Worm (Caenorhabditis elegans) whole organism, L4/young adult: ENCODE measurements around the gene T26H5.10.

Experiments
- W03F9.2 ChIP-seq: fragments of 150-350 bp; optimal IDR thresholded peaks from 2 replicates; lab custom pipeline; 2014; ENCODE audit warnings: missing biosample characterization, missing genetic modification characterization
- dao-5 ChIP-seq: sonication (generic microtip); optimal IDR thresholded peaks from 2 replicates; lab custom pipeline; 2016; ENCODE audit warnings: missing genotype, missing genetic modification characterization, moderate library complexity, missing compliant biosample characterization
- him-1 ChIP-seq: sonication (generic microtip); optimal IDR thresholded peaks from 2 replicates; lab custom pipeline; 2016; ENCODE audit warnings: missing genotype, missing genetic modification reagents, missing genetic modification characterization, missing compliant biosample characterization

T26H5.10 gene

DNA sequence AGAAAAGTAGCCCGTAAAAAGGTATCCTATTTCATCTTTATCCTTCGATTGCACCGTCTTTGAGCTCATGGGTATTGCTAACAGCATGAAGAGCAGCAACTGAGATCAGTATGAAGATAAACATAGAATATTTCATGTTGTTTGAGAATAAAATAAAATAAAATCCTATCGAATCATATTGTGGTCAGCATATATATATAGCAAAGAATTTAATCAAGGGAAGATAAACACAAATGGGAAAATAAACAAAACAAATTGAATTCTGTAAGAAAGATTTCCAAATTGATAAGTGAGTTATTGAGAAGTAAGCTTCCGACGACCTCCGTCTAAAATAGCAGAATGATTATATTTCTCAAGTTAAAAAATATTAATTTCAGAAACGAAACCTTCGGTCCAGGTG, at the start of gene T26H5.10:
TSS of gene T26H5.10 (minus strand) at position 101 of the 400 bp plus-strand sequence.
- TF ChIP-seq dao-5 (tag; lab: Kevin White, UChicago) = no peak
- TF ChIP-seq W03F9.2 (tag; lab: Kevin White, UChicago) = no peak
- TF ChIP-seq him-1 (tag; lab: Kevin White, UChicago) = no peak

DNA sequence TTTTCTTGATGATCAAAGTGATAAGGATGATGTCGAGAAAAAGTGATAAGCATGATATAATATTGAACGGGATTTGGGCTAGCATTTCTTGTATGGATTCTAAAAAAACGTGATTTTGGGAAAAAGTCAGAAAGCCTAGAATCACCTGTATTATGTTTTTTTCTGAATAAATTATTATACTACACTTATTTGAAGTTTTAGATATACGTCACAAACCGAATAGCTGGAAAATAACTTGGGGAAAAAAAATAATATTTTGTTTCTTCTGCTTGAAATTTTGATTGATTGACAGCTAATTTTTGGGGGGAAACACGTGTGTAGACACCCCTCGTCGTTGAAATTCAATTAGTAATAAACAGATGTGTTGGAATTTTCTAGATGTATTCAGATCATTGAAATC, 48.9 kb upstream of the T26H5.10 start, which contains the start of gene str-264:
TSS of gene str-264 (minus strand) at position 101 of the 400 bp plus-strand sequence.
- TF ChIP-seq W03F9.2 (tag; lab: Kevin White, UChicago) (no peak), dao-5 (tag; lab: Kevin White, UChicago) (no peak), him-1 (tag; lab: Kevin White, UChicago) (no peak)

DNA sequence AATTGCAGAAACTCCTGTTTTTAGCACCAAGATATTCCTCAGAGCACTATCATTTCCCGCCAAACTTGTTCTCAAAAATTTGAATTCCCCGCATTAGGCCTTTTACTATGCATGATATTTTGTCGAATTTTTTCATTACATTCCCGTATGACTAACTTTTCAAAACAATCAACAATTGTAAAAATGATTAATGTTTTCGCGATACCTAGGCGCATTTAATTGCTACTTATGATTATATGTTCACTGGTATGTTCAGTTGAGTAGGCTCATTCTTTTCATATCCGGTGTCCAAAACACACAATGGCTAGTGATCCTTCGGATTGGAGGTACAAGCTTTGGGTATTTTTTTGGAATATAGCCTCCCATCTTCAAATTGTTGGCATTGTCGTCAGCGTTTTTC, 44.2 kb upstream of the T26H5.10 start, which contains the start of gene srw-21:
TSS of gene srw-21 (plus strand) at position 301 of the 400 bp plus-strand sequence.
- no peak for TF ChIP-seq him-1 (tag; lab: Kevin White, UChicago)
- no peak for TF ChIP-seq dao-5 (tag; lab: Kevin White, UChicago)
- TF ChIP-seq W03F9.2 (tag; lab: Kevin White, UChicago) = no peak

DNA sequence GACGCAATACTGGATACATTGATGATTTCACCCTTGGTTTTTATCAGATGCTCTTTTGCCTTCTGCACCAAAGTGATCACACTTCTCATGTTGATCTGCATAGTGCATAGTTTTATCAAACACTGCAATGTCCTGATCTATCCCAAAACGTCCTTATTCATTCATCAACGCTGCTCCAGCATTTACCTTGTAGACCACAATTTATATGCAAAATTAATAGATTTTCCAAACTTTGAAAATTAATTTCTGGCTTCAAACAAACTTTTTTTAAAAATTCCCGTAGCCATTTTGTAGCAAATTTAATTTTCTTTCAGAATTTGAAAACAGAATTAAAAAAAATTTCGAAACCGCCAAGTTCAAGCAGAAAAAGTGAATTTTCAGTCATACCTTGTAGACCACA, 40.9 kb upstream of the T26H5.10 start, which contains the start of gene C06B8.3:
TSS of gene C06B8.3 (minus strand) at position 101 of the 400 bp plus-strand sequence.
- TF ChIP-seq him-1 (tag; lab: Kevin White, UChicago) (no peak), dao-5 (tag; lab: Kevin White, UChicago) (no peak), W03F9.2 (tag; lab: Kevin White, UChicago) (no peak)

DNA sequence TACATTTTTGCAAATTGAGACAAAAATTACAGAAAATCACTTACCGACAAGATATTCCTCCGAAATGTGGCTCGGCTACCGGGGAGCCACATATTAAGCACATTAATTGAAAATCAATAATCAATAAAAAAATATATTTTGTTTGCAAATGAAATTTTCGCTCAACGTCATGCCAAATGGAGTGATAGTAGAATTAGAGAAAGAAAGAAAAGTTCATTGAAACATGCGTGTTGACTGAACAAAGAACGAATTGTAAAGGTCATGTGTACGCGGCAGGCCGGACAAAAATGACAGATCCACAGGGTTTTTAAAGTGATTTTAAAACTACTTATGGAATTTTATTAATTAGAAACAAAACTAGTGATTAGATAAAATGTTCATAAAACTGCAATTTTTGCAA, 40.0 kb upstream of the T26H5.10 start:
- TF ChIP-seq W03F9.2 (tag; lab: Kevin White, UChicago) = no peak
- no peak for TF ChIP-seq him-1 (tag; lab: Kevin White, UChicago)
- TF ChIP-seq dao-5 (tag; lab: Kevin White, UChicago) = no peak

DNA sequence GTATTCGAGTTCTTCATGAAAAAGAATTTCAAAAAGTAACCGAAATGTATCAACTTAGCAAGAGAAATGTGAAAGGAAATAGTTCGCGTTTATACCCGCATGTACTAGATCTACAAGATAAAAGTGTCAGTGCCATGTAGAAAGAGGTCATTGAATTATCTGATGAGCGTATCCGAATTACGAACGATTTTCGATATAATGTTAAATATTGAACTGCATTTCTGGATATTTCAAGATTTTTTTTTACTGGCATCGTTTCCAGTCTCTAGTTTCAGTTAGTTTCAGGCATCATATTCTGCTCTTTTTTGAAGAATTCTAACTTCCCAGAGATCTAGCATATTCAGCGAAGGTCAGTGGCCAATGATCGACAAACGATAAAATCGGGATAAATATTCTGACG, 37.8 kb upstream of the T26H5.10 start, which contains the start of gene nhr-150:
TSS of gene nhr-150 (minus strand) at position 92 of the 400 bp plus-strand sequence.
- TF ChIP-seq him-1 (tag; lab: Kevin White, UChicago) (no peak), dao-5 (tag; lab: Kevin White, UChicago) (no peak), W03F9.2 (tag; lab: Kevin White, UChicago) (no peak)

DNA sequence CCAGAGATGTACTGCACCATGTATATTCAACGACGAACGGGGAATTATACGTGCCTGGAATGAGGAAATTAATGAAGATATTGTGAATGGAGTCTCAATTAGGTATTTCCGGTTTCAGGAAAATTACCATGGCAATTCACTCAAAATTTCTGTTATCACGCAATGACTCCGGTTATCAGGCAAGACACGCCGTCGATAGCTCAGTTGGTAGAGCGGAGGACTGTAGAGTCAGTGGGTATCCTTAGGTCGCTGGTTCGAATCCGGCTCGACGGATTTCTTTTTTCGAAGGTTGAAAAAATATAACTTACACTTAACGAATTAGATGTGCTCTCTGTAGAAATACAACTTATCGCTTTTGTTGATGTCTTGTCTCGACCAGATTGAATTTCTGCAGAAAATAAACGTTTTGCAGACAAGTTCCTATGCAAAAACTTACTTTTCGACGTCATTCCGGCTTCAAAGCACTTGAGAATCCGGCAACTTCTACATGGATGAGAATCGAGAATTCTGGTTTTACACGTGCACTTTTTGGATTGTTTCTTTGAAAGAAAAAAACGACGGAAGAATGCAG, 37.0 kb upstream of the T26H5.10 start:
- TF ChIP-seq dao-5 (tag; lab: Kevin White, UChicago) (no peak), W03F9.2 (tag; lab: Kevin White, UChicago) (no peak), him-1 (tag; lab: Kevin White, UChicago) (no peak)

DNA sequence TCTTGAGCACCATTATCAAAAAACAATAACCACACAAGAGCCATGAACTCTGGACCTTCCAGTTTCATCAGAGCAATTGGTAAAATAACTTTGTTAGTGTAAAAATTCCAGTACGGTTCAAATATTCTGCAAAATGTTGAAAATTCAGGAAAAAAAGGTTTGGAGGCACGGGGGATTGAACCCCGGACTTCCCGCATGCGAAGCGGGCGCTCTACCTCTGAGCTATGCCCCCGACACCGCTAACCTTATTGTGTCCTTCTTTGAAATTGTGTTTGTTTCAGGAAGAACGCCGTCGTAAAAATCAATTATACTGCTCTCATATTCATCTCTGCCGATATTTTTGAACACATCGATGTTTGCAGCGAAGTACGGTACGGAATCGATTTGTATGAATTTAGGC, 36.2 kb upstream of the T26H5.10 start:
- TF ChIP-seq him-1 (tag; lab: Kevin White, UChicago) (no peak), W03F9.2 (tag; lab: Kevin White, UChicago) (no peak), dao-5 (tag; lab: Kevin White, UChicago) (no peak)

DNA sequence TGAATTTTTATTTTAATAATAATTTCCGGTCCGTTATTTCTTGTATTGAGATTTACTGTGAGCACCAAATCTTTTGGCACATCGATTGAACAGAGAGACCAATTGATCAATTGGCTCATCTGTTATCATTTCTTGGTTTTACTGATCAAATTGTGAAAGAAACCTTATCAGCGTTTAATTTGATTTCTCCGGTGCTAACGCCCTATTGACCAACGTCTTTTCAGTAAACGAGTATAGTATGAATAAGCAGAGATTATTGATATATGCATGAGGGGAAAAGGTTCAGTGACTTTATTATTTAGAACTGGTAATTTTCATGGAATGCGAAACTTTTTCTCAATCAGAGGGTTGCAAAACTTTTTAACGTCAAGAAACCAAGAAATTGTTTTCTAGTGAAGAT, 35.5 kb upstream of the T26H5.10 start:
- no peak for TF ChIP-seq him-1 (tag; lab: Kevin White, UChicago)
- no peak for TF ChIP-seq dao-5 (tag; lab: Kevin White, UChicago)
- TF ChIP-seq W03F9.2 (tag; lab: Kevin White, UChicago) = no peak

DNA sequence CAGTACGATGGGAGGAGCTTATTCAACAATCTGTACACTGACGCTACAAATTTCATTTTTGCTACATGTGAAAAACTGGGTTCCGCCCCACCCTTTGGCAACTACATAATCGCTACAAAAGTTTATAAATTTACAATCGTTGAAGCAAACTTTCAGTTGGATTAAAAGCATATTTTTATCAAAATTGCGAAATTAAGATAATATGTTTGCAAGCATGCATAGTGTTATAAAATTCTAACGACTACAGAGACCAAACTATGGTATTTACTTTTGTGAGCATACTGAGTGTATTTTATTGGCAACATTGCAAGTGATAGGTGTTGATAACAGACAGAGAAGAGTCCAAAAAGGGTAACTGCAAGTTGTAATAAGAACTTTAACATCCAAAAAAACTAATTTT, 35.0 kb upstream of the T26H5.10 start, which contains the start of gene C06B8.2:
TSS of gene C06B8.2 (minus strand) at position 153 of the 400 bp plus-strand sequence.
- no peak for TF ChIP-seq W03F9.2 (tag; lab: Kevin White, UChicago)
- no peak for TF ChIP-seq dao-5 (tag; lab: Kevin White, UChicago)
- no peak for TF ChIP-seq him-1 (tag; lab: Kevin White, UChicago)

DNA sequence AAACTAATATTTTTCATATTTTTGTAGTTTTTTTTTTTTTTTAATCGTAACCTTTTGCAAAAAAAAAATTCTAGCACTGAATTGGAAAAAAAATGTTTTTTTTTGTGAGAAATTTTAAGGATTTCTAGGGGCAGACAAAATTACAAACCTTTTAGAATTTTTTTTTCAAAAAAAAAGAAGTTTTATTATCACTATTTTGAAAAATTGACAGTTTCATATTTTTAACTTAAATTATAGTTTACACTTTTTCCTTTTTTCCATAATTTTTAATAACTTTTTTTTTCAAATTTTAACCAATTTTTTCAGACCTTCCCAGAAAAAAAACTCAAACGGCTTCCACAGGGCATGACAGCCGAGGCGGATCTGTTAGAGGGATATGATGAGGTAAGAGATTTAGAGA, 27.4 kb upstream of the T26H5.10 start, which contains the start of gene dpf-1:
TSS of gene dpf-1 (plus strand) at position 301 of the 400 bp plus-strand sequence.
- no peak for TF ChIP-seq W03F9.2 (tag; lab: Kevin White, UChicago)

DNA sequence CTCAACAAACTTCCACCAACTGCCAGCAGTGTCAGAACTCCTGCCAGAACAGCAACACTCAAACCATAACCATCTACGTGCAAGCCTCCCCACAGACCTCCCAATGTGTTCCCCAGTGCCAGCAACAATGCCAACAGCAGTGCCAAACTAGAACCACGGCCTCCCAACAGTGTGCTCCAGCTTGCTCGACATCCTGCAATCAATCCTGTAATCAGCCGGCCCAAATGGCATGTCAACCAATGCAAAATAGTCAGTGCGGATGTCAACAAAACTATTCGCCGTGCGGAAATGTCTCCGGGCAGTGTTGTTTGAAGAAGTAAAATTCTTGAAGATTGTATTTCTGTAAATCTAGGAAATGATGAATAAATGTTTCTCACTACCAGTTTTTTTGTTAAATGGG, 23.1 kb upstream of the T26H5.10 start:
- TF ChIP-seq him-1 (tag; lab: Kevin White, UChicago) (no peak), dao-5 (tag; lab: Kevin White, UChicago) (no peak)

DNA sequence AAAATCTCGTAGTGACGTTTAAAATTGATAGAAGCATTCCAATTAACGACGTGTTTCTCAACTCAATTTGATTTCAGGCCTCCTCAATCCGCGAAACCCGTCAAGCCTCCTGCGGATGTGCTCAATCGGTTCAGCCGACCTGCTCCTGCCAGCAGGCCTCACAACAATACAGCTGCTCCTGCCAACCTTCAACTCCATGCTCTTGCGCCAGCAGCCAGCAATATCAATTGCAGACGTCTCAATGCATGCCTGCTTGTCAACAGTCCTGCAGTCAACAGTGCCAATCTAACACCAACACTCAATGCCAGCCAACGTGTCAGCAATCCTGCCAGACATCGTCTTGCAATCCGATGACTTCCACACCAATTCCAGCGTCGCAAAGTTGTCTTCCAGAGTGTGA, 22.4 kb upstream of the T26H5.10 start:
- TF ChIP-seq W03F9.2 (tag; lab: Kevin White, UChicago) (no peak), him-1 (tag; lab: Kevin White, UChicago) (no peak), dao-5 (tag; lab: Kevin White, UChicago) (no peak)
